Worm (Caenorhabditis elegans): ENCODE results near the gene irld-26.

irld-26 gene

DNA sequence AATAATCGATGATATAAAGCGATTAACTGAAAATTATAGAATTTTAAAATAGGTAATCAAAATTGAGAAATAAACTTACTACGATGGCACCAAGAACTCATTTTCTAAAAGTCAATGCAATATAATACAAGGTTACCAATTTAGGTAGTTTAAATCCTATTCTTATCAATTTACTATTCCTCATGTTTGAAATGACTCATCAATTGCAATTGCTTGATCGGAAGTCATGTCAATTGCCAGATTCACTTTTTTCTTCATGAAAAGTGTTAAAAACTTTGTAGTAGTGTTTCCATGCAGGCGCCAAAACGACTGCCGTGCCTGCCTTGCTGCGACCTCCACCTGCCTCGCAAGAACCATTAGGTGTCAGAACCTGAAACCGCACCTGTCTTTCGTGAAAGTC, 21.6 kb downstream of the irld-26 start, which contains the start of gene F11A5.13:
TSS of gene F11A5.13 (minus strand) at position 101 of the 400 bp plus-strand sequence.
- TF ChIP-seq sem-2 (GFP tag; optimal IDR thresholded peaks at IDR 0.05) (no peak), drap-1 (GFP tag; optimal IDR thresholded peaks at IDR 0.05) (no peak), unc-62 (GFP tag; optimal IDR thresholded peaks at IDR 0.05) (no peak), M03D4.4 (tag; optimal IDR thresholded peaks at IDR 0.05) (no peak), nhr-28 (tag; optimal IDR thresholded peaks at IDR 0.05) (no peak), mls-2 (tag; optimal IDR thresholded peaks at IDR 0.05) (no peak), lsy-2 (tag; optimal IDR thresholded peaks at IDR 0.05) (no peak), nhr-237 (tag; optimal IDR thresholded peaks at IDR 0.05) (no peak), lin-32 (GFP tag; optimal IDR thresholded peaks at IDR 0.05) (no peak), zip-8 (tag; optimal IDR thresholded peaks at IDR 0.05) (no peak), ztf-11 (tag; optimal IDR thresholded peaks at IDR 0.05) (no peak), ceh-39 (tag; optimal IDR thresholded peaks at IDR 0.05) (no peak), lin-13 (tag; optimal IDR thresholded peaks at IDR 0.05) (no peak), mep-1 (tag; optimal IDR thresholded peaks at IDR 0.05) (no peak), cnd-1 (tag; optimal IDR thresholded peaks at IDR 0.05) (no peak)

DNA sequence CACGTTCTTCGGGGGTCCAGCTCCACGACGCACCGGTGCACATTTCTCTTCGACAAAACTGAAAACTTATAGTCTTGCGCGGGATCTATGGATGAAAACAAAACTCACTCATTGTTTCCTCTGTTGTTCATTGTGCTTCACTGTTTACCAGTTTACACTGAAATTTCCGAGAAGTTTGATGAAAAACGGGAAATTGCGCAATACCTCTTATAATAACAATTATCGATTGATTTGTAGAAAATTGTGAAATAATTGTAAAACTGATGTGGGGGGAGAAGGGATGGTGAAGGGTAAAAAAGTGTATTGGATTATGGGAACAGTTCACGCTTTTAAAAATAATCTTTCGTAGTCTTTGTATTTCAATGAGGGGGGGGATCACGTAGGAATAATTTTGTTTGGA, 24.5 kb downstream of the irld-26 start:
- no peak for TF ChIP-seq nhr-2 (tag; optimal IDR thresholded peaks at IDR 0.05)
- TF ChIP-seq drap-1 (GFP tag; optimal IDR thresholded peaks at IDR 0.05), result no peak
- TF ChIP-seq zip-8 (tag; optimal IDR thresholded peaks at IDR 0.05), result peak; percentile 69

DNA sequence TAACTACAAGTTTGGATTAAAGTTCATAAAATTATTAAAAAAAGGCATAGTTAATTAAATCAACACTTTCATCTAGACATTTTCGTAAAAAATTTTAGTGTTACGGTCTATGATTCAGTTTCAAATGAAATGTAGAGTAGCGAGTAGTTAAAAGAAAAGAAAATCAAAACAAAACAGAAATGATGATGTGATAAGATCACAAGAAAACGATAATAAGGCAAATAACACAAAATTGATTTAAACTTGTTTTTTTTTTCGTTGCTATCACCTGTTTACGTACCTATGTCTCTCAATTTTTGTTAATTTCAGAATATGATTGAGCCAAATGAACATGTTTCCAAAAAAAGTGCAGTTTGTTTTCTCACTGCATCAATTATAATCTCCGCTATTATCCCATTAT, 24.9 kb downstream of the irld-26 start, which contains the start of the genes F21H7.2 and F21H7.12:
TSS of gene F21H7.2 (minus strand) at position 101 of the 400 bp plus-strand sequence.
TSS of gene F21H7.12 (plus strand) at position 270 of the 400 bp plus-strand sequence.
- TF ChIP-seq zip-8 (tag; optimal IDR thresholded peaks at IDR 0.05), result no peak
- no peak for TF ChIP-seq M03D4.4 (tag; optimal IDR thresholded peaks at IDR 0.05)
- no peak for TF ChIP-seq sem-2 (GFP tag; optimal IDR thresholded peaks at IDR 0.05)
- TF ChIP-seq ceh-83 (GFP tag; optimal IDR thresholded peaks at IDR 0.05), result no peak
- TF ChIP-seq lsy-2 (tag; optimal IDR thresholded peaks at IDR 0.05), result no peak
- no peak for TF ChIP-seq unc-39 (tag; optimal IDR thresholded peaks at IDR 0.05)
- no peak for TF ChIP-seq nhr-12 (tag; optimal IDR thresholded peaks at IDR 0.05)
- no peak for TF ChIP-seq cnd-1 (tag; optimal IDR thresholded peaks at IDR 0.05)
- TF ChIP-seq mep-1 (tag; optimal IDR thresholded peaks at IDR 0.05), result no peak
- TF ChIP-seq tbx-8 (GFP tag; optimal IDR thresholded peaks at IDR 0.05), result no peak
- no peak for TF ChIP-seq sptf-1 (tag; optimal IDR thresholded peaks at IDR 0.05)
- no peak for TF ChIP-seq ceh-43 (GFP tag; optimal IDR thresholded peaks at IDR 0.05)
- TF ChIP-seq ceh-39 (tag; optimal IDR thresholded peaks at IDR 0.05), result no peak
- TF ChIP-seq nhr-237 (tag; optimal IDR thresholded peaks at IDR 0.05), result no peak
- TF ChIP-seq pha-4 (tag; optimal IDR thresholded peaks at IDR 0.05), result no peak
- no peak for TF ChIP-seq snpc-4 (tag; optimal IDR thresholded peaks at IDR 0.05)

DNA sequence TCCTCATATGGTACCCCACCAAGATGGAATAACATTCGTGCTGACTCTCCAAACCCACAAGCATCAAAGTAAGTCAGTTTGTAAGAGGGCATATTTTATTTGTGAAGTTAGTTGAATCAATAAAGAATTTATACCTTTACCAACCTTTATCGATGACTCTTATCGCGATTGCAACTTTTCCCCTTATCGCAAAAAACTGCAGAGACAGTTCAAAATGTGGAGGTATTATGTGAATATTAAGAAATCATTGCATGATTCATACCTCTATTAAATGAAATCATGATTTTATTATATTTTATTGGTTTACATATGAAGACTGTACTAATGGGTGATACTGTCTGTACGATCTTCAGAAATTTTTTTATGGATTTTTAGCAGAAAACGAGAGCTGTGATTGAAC, 27.2 kb downstream of the irld-26 start, which contains the start of gene gst-22:
TSS of gene gst-22 (minus strand) at position 103 of the 400 bp plus-strand sequence.
- TF ChIP-seq ztf-11 (tag; optimal IDR thresholded peaks at IDR 0.05) (no peak), unc-39 (tag; optimal IDR thresholded peaks at IDR 0.05) (no peak), M03D4.4 (tag; optimal IDR thresholded peaks at IDR 0.05) (no peak), lsy-2 (tag; optimal IDR thresholded peaks at IDR 0.05) (no peak), pha-4 (tag; optimal IDR thresholded peaks at IDR 0.05) (no peak), mls-2 (tag; optimal IDR thresholded peaks at IDR 0.05) (no peak), hlh-1 (tag; optimal IDR thresholded peaks at IDR 0.05) (no peak), nhr-237 (tag; optimal IDR thresholded peaks at IDR 0.05) (no peak), ham-2 (GFP tag; optimal IDR thresholded peaks at IDR 0.05) (no peak), drap-1 (GFP tag; optimal IDR thresholded peaks at IDR 0.05) (no peak)

DNA sequence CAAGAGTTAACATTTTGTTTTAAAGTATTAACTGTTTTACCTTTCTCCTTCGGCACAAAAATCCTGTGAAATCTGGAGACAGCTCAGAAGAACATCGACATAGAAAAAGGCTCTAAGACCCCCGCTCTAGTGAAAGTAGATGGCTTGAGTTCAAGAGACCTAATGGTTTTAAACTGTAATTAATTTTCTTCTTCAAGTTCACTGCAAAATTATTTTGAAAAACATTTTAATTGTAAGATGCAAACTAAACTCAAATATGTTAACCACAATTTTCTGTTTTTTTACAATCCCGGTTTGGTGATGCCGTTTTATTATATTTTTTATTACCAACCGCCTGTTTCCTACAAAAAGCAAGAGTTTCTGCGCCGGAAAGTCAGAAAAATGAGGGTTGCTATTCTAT, 28.6 kb downstream of the irld-26 start, which contains the start of gene clec-233:
TSS of gene clec-233 (plus strand) at position 301 of the 400 bp plus-strand sequence.
- TF ChIP-seq ceh-83 (GFP tag; optimal IDR thresholded peaks at IDR 0.05), result no peak
- TF ChIP-seq ztf-11 (tag; optimal IDR thresholded peaks at IDR 0.05), result no peak
- TF ChIP-seq sem-2 (GFP tag; optimal IDR thresholded peaks at IDR 0.05), result no peak

DNA sequence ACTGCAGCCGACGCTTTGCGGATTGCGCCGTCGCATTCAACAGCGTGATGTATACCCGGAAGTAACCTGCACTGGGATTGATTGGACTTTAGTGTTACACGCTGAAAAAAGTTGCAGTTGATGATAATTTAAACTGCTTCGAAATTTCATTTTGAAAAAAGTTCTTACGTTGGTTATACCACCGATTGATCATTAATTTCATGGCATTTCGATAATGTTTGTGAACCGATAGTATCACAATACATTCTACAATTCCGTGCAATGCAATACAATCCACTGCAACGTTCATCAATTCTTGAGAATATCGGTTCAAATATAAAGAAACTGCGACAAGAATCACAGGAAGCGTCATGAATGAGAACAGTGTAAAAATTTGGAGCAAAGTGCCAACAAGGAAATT, 30.1 kb downstream of the irld-26 start, which contains the start of gene F21H7.3:
TSS of gene F21H7.3 (minus strand) at position 101 of the 400 bp plus-strand sequence.
- no peak for TF ChIP-seq nhr-76 (tag; optimal IDR thresholded peaks at IDR 0.05)
- TF ChIP-seq pha-4 (tag; optimal IDR thresholded peaks at IDR 0.05), result no peak
- no peak for TF ChIP-seq ztf-11 (tag; optimal IDR thresholded peaks at IDR 0.05)
- TF ChIP-seq lin-32 (GFP tag; optimal IDR thresholded peaks at IDR 0.05), result no peak
- TF ChIP-seq flh-1 (GFP tag; optimal IDR thresholded peaks at IDR 0.05), result no peak
- TF ChIP-seq unc-120 (tag; optimal IDR thresholded peaks at IDR 0.05; ENCODE audit: poor library complexity, severe bottlenecking), result no peak
- TF ChIP-seq sptf-1 (tag; optimal IDR thresholded peaks at IDR 0.05), result no peak

Measured in whole organism, mixed stage, embryonic.